Worm (Caenorhabditis elegans) whole organism, midembryonic: Measurements from ENCODE around the gene szy-20.

Source experiments
- cog-1 ChIP-seq: sonication (generic microtip); optimal IDR thresholded peaks from 2 replicates; lab custom pipeline; 2016; ENCODE audit warnings: missing genetic modification characterization, missing compliant biosample characterization
- flt-1 ChIP-seq: fragments of 200-800 bp; sonication (Bioruptor generic); IDR thresholded peaks from 2 replicates; pipeline ENCODE4 v1.3.6; 2022; ENCODE audit warnings: missing genetic modification characterization, missing compliant biosample characterization
- klf-2 ChIP-seq: fragments of 200-800 bp; sonication (Bioruptor generic); conservative IDR thresholded peaks from 2 replicates; pipeline ENCODE4 v1.3.6; 2022; ENCODE audit warnings: missing genetic modification reagents, missing genetic modification characterization, missing compliant biosample characterization
- med-1 ChIP-seq: sonication (generic microtip); optimal IDR thresholded peaks from 2 replicates; lab custom pipeline; 2017; ENCODE audit warnings: missing genetic modification characterization, mild to moderate bottlenecking, missing compliant biosample characterization, antibody characterized with exemption, missing genetic modification reagents; ENCODE audit not compliant: insufficient read depth
- ref-1 ChIP-seq: fragments of 200-800 bp; sonication (Bioruptor generic); conservative IDR thresholded peaks from 2 replicates; pipeline ENCODE4 v1.3.6; 2022; ENCODE audit warnings: missing genetic modification reagents, missing genetic modification characterization, missing compliant biosample characterization
- tab-1 ChIP-seq: fragments of 200-800 bp; sonication (Bioruptor generic); IDR thresholded peaks from 2 replicates; pipeline ENCODE4 v1.3.6; 2022; ENCODE audit warnings: missing genetic modification characterization, missing compliant biosample characterization
- ztf-23 ChIP-seq: fragments of 200-800 bp; sonication (Bioruptor generic); IDR thresholded peaks from 2 replicates; pipeline ENCODE4 v1.3.6; 2022; ENCODE audit warnings: missing genetic modification reagents, missing genetic modification characterization, missing compliant biosample characterization
- ztf-29 ChIP-seq: fragments of 200-800 bp; sonication (Bioruptor generic); IDR thresholded peaks from 2 replicates; pipeline ENCODE4 v1.3.6; 2022; ENCODE audit warnings: missing genetic modification reagents, missing genetic modification characterization, missing compliant biosample characterization

- no peak for TF ChIP-seq ztf-23 (GFP tag; lab: Robert Waterston, UW)
- no peak for TF ChIP-seq klf-2 (GFP tag; lab: Robert Waterston, UW)
- TF ChIP-seq ztf-29 (GFP tag; lab: Robert Waterston, UW) = no peak
- TF ChIP-seq med-1 (GFP tag; lab: Kevin White, UChicago) = no peak
- no peak for TF ChIP-seq flt-1 (GFP tag; lab: Robert Waterston, UW)
- TF ChIP-seq ref-1 (GFP tag; lab: Robert Waterston, UW) = no peak
- TF ChIP-seq cog-1 (tag; lab: Kevin White, UChicago) = no peak
- no peak for TF ChIP-seq tab-1 (GFP tag; lab: Robert Waterston, UW)
Measured at ce11 chrII:8923187-8923586, 45.9 kb downstream of the szy-20 start.
